Fruit fly (Drosophila melanogaster) whole organism, adult: Measurements from ENCODE around the gene CG12112.

Experiments
- CG11617 ChIP-seq: fragments of 200-800 bp; sonication (Bioruptor generic); optimal IDR thresholded peaks from 2 replicates; lab custom pipeline; 2017; ENCODE audit warnings: mild to moderate bottlenecking, missing biosample characterization, missing genetic modification reagents, missing genetic modification characterization
- CG12768 ChIP-seq: fragments of 200-800 bp; sonication (Bioruptor generic); optimal IDR thresholded peaks from 2 replicates; lab custom pipeline; 2017; ENCODE audit warnings: missing biosample characterization, missing genetic modification characterization, mild to moderate bottlenecking, moderate library complexity, missing genetic modification reagents
- CG14711 ChIP-seq: fragments of 200-800 bp; sonication (Bioruptor generic); optimal IDR thresholded peaks from 2 replicates; lab custom pipeline; 2018; ENCODE audit warnings: missing biosample characterization, mild to moderate bottlenecking, missing genetic modification characterization, moderate library complexity
- CG1620 ChIP-seq: fragments of 200-800 bp; sonication (Bioruptor generic); optimal IDR thresholded peaks from 2 replicates; lab custom pipeline; 2016; ENCODE audit warnings: missing biosample characterization, missing genetic modification characterization
- CG33017 ChIP-seq: fragments of 200-800 bp; sonication (Bioruptor generic); optimal IDR thresholded peaks from 2 replicates; lab custom pipeline; 2018; ENCODE audit warnings: missing biosample characterization, mild to moderate bottlenecking, missing genetic modification characterization, moderate library complexity
- CG5204 ChIP-seq: fragments of 200-800 bp; sonication (Bioruptor generic); optimal IDR thresholded peaks from 2 replicates; lab custom pipeline; 2016; ENCODE audit warnings: missing biosample characterization, missing genetic modification characterization
- CG7045 ChIP-seq: fragments of 200-800 bp; sonication (Bioruptor generic); optimal IDR thresholded peaks from 2 replicates; lab custom pipeline; 2017; ENCODE audit warnings: missing biosample characterization, mild to moderate bottlenecking, missing genetic modification characterization
- CG7101 ChIP-seq: fragments of 200-800 bp; sonication (Bioruptor generic); optimal IDR thresholded peaks from 2 replicates; lab custom pipeline; 2018; ENCODE audit warnings: missing biosample characterization, mild to moderate bottlenecking, missing genetic modification characterization, moderate library complexity
- Clk ChIP-seq: fragments of 200-800 bp; sonication (Bioruptor generic); optimal IDR thresholded peaks from 2 replicates; lab custom pipeline; 2017; ENCODE audit warnings: missing biosample characterization, missing genetic modification characterization
- Crg-1 ChIP-seq: fragments of 200-800 bp; sonication (Bioruptor generic); optimal IDR thresholded peaks from 2 replicates; lab custom pipeline; 2016; ENCODE audit warnings: missing biosample characterization, missing genetic modification characterization
- Hr96 ChIP-seq: fragments of 200-800 bp; sonication (Bioruptor generic); optimal IDR thresholded peaks from 2 replicates; lab custom pipeline; 2016; ENCODE audit warnings: missing biosample characterization, missing genetic modification characterization
- Mnt ChIP-seq: fragments of 200-800 bp; sonication (Bioruptor generic); optimal IDR thresholded peaks from 2 replicates; lab custom pipeline; 2016; ENCODE audit warnings: missing biosample characterization, mild to moderate bottlenecking, missing genetic modification characterization
- bab1 ChIP-seq: fragments of 200-800 bp; sonication (Bioruptor generic); optimal IDR thresholded peaks from 3 replicates; lab custom pipeline; 2019; ENCODE audit warnings: missing biosample characterization, mild to moderate bottlenecking, missing genetic modification characterization, moderate library complexity
- cic ChIP-seq: fragments of 200-800 bp; sonication (Bioruptor generic); optimal IDR thresholded peaks from 2 replicates; lab custom pipeline; 2017; ENCODE audit warnings: missing biosample characterization, mild to moderate bottlenecking, missing genetic modification characterization, moderate library complexity
- cnc ChIP-seq, 2 experiments: fragments of >200 bp; optimal IDR thresholded peaks; 2 replicates each; lab custom pipeline; 2017
- kay ChIP-seq: fragments of 200-800 bp; sonication (Bioruptor generic); peaks from one replicate; lab custom pipeline; 2016; ENCODE audit warnings: missing biosample characterization, missing genetic modification characterization, borderline replicate concordance
- ovo ChIP-seq: fragments of 200-800 bp; sonication (Bioruptor generic); optimal IDR thresholded peaks from 2 replicates; lab custom pipeline; 2016; ENCODE audit warnings: missing biosample characterization, missing genetic modification characterization
- pad ChIP-seq: fragments of 200-800 bp; sonication (Bioruptor generic); optimal IDR thresholded peaks from 3 replicates; lab custom pipeline; 2017; ENCODE audit warnings: missing biosample characterization, missing genetic modification characterization, mild to moderate bottlenecking, moderate library complexity, missing genetic modification reagents
- tj ChIP-seq: fragments of 200-800 bp; sonication (Bioruptor generic); optimal IDR thresholded peaks from 3 replicates; lab custom pipeline; 2017; ENCODE audit warnings: missing biosample characterization, mild to moderate bottlenecking, missing genetic modification characterization, moderate library complexity
- toe ChIP-seq: fragments of 200-800 bp; sonication (Bioruptor generic); optimal IDR thresholded peaks from 2 replicates; lab custom pipeline; 2016; ENCODE audit warnings: missing biosample characterization, missing genetic modification characterization

CG12112 gene

DNA sequence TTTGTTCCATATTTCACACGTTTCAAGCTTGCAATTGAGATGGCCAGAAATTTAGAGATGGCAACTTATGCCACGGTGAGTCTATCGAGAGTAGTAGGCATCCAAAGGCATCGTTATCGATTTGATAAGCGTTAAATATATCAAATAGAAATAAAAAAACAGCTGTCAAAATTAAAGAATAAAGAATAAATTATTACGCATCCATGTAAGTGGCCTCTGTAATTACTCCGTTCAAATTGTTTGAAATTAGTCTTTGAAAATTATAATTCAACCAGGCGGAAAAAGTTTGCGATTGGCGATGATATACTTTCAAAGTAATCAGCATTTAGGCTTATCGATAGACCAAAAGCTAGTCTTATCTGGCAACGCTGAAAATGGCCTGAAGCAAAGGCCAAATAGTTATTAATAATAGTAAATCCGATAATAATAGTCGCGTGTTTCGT is 31.7 kb upstream of the CG12112 start, which contains the start of the genes CG12659 and Crag:
Gene CG12659, minus strand, starts transcription at position 45 of the 443 bp plus-strand sequence.
Gene Crag, plus strand, starts transcription at position 347 of the 443 bp plus-strand sequence.
- TF ChIP-seq Mnt (GFP tag; lab: Kevin White, UChicago), result peak; percentile 46
- no peak for TF ChIP-seq pad (GFP tag; lab: Kevin White, UChicago)
- peak; percentile 19 for TF ChIP-seq Crg-1 (GFP tag; lab: Kevin White, UChicago)
- no peak for TF ChIP-seq Hr96 (GFP tag; lab: Kevin White, UChicago)
- no peak for TF ChIP-seq CG7101 (tag; lab: Kevin White, UChicago)
- TF ChIP-seq toe (GFP tag; lab: Kevin White, UChicago), result peak; percentile 60
- TF ChIP-seq CG5204 (GFP tag; lab: Kevin White, UChicago), result peak; percentile 54
- TF ChIP-seq cnc (optimal IDR thresholded peaks at IDR 0.05; lab: Kevin White, UChicago), result no peak
- TF ChIP-seq CG14711 (tag; lab: Kevin White, UChicago), result no peak
- peak; percentile 9 for TF ChIP-seq bab1 (GFP tag; lab: Kevin White, UChicago)
- no peak for TF ChIP-seq CG12768 (GFP tag; lab: Kevin White, UChicago)
- TF ChIP-seq CG1620, result peak; percentile 10
- TF ChIP-seq Clk (GFP tag; lab: Kevin White, UChicago), result no peak
- no peak for TF ChIP-seq kay (GFP tag; lab: Kevin White, UChicago)
- no peak for TF ChIP-seq tj (GFP tag; lab: Kevin White, UChicago)
- no peak for TF ChIP-seq CG11617 (GFP tag; lab: Kevin White, UChicago)
- no peak for TF ChIP-seq CG7045 (GFP tag; lab: Kevin White, UChicago)
- peak; percentile 20 for TF ChIP-seq ovo (GFP tag; lab: Kevin White, UChicago)
- TF ChIP-seq cic (GFP tag; lab: Kevin White, UChicago), result no peak
- no peak for TF ChIP-seq CG33017 (tag; lab: Kevin White, UChicago)

DNA sequence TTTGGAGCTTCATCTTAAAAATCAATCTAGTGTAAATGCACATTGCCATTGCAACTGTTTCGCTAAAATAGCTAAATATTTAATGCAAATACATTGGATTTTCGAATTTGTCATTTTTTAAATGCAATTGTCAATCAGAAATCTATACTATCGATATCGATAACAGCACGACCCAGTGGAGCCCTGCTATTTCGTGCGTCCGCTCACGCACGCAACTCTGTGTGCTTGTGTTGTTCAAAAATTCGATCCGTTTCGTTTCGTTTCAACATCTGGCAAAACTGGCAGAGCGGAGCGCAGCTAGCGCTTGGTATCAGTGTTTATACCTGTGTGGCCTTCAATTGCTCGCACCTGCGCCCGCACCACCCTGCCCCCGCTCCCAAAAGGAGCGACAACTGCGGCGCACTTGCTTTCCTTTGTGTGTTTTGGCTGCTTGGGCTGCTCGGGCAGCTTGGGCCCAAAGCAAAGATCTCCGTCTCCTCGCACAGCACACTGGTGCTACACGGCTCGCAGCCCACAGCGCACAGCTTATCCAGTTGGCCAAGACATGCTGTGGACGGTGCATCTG is 28.7 kb upstream of the CG12112 start, which contains the start of gene CG12081:
Gene CG12081, plus strand, starts transcription at position 205 of the 565 bp plus-strand sequence.
- TF ChIP-seq cic (GFP tag; lab: Kevin White, UChicago) (no peak), CG33017 (tag; lab: Kevin White, UChicago) (no peak), CG14711 (tag; lab: Kevin White, UChicago) (peak; percentile 25), CG5204 (GFP tag; lab: Kevin White, UChicago) (no peak), cnc (optimal IDR thresholded peaks at IDR 0.05; lab: Kevin White, UChicago) (no peak), Clk (GFP tag; lab: Kevin White, UChicago) (no peak), bab1 (GFP tag; lab: Kevin White, UChicago) (peak; percentile 50), tj (GFP tag; lab: Kevin White, UChicago) (no peak), toe (GFP tag; lab: Kevin White, UChicago) (no peak), CG1620 (peak; percentile 30), pad (GFP tag; lab: Kevin White, UChicago) (no peak), CG11617 (GFP tag; lab: Kevin White, UChicago) (no peak), CG12768 (GFP tag; lab: Kevin White, UChicago) (no peak), CG7045 (GFP tag; lab: Kevin White, UChicago) (no peak), Crg-1 (GFP tag; lab: Kevin White, UChicago) (no peak), Hr96 (GFP tag; lab: Kevin White, UChicago) (no peak), CG7101 (tag; lab: Kevin White, UChicago) (peak; percentile 11), ovo (GFP tag; lab: Kevin White, UChicago) (no peak), kay (GFP tag; lab: Kevin White, UChicago) (no peak), Mnt (GFP tag; lab: Kevin White, UChicago) (peak; percentile 51)

DNA sequence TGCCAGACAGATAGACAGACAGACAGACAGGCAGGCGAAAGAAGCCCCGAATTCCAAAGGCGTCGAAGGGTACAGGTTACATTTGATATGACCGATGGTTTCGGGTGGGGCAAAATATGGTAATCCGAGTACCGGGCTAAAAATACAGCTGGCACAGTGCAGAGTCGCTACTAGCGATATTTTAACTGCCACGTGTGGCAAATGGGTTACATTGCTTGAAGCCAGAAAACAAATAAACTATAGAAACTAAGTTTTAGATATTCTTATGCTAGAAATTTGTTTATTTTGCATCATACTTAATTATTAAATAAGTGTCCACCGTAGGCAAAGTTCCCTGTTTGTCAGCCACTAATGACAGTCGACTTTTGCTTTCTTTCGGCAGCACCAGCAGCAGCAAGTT is 23.2 kb upstream of the CG12112 start:
- TF ChIP-seq Mnt (GFP tag; lab: Kevin White, UChicago) (no peak), kay (GFP tag; lab: Kevin White, UChicago) (no peak), Hr96 (GFP tag; lab: Kevin White, UChicago) (no peak), bab1 (GFP tag; lab: Kevin White, UChicago) (no peak), cic (GFP tag; lab: Kevin White, UChicago) (no peak), CG14711 (tag; lab: Kevin White, UChicago) (no peak), Clk (GFP tag; lab: Kevin White, UChicago) (no peak), CG1620 (no peak), pad (GFP tag; lab: Kevin White, UChicago) (no peak), CG7045 (GFP tag; lab: Kevin White, UChicago) (no peak), cnc (optimal IDR thresholded peaks at IDR 0.05; lab: Kevin White, UChicago) (no peak), CG5204 (GFP tag; lab: Kevin White, UChicago) (no peak), Crg-1 (GFP tag; lab: Kevin White, UChicago) (no peak), toe (GFP tag; lab: Kevin White, UChicago) (no peak), CG11617 (GFP tag; lab: Kevin White, UChicago) (no peak)

dm6 chrX:8580794-8581193 is 20.8 kb upstream of the CG12112 start:
- no peak for TF ChIP-seq kay (GFP tag; lab: Kevin White, UChicago)
- TF ChIP-seq CG33017 (tag; lab: Kevin White, UChicago), result no peak
- TF ChIP-seq ovo (GFP tag; lab: Kevin White, UChicago), result peak; percentile 22

dm6 chrX:8579875-8580274 is 19.9 kb upstream of the CG12112 start:
- TF ChIP-seq CG7045 (GFP tag; lab: Kevin White, UChicago) (no peak), Crg-1 (GFP tag; lab: Kevin White, UChicago) (no peak), Clk (GFP tag; lab: Kevin White, UChicago) (no peak), CG33017 (tag; lab: Kevin White, UChicago) (no peak), ovo (GFP tag; lab: Kevin White, UChicago) (no peak), kay (GFP tag; lab: Kevin White, UChicago) (no peak), cnc (optimal IDR thresholded peaks at IDR 0.05; lab: Kevin White, UChicago) (no peak), pad (GFP tag; lab: Kevin White, UChicago) (no peak), bab1 (GFP tag; lab: Kevin White, UChicago) (no peak), CG14711 (tag; lab: Kevin White, UChicago) (no peak), tj (GFP tag; lab: Kevin White, UChicago) (no peak)
